Fruit fly (Drosophila melanogaster) whole organism, embryonic: ENCODE data around the gene cdi.

Source experiments
- Adf1 ChIP-seq: fragments of 200-800 bp; sonication (Bioruptor generic); IDR thresholded peaks from 2 replicates; pipeline ENCODE4 v1.3.6; 2022; ENCODE audit warnings: missing biosample characterization, missing genetic modification characterization
- BEAF-32 ChIP-seq: fragments of 200-800 bp; sonication (Bioruptor generic); optimal IDR thresholded peaks from 3 replicates; lab custom pipeline; 2017; ENCODE audit warnings: missing biosample characterization, missing genetic modification characterization, mild to moderate bottlenecking, moderate library complexity, missing genetic modification reagents
- C15 ChIP-seq: fragments of 200-800 bp; sonication (Bioruptor generic); IDR thresholded peaks from 3 replicates; pipeline ENCODE4 v1.3.6; 2022; ENCODE audit warnings: missing biosample characterization, missing genetic modification characterization
- CG1024 ChIP-seq: fragments of 200-800 bp; sonication (Bioruptor generic); IDR thresholded peaks from 2 replicates; pipeline ENCODE4 v1.3.6; 2022; ENCODE audit warnings: missing biosample characterization, missing genetic modification characterization
- CG11696 ChIP-seq: fragments of 200-800 bp; sonication (Bioruptor generic); IDR thresholded peaks from 2 replicates; pipeline ENCODE4 v1.3.6; 2022; ENCODE audit warnings: missing biosample characterization, missing genetic modification characterization
- CG13287 ChIP-seq: fragments of 200-800 bp; sonication (Bioruptor generic); IDR thresholded peaks from 2 replicates; pipeline ENCODE4 v1.3.6; 2022; ENCODE audit warnings: missing biosample characterization, missing genetic modification characterization; ENCODE audit not compliant: partially characterized antibody
- CG13296 ChIP-seq: fragments of 200-800 bp; sonication (Bioruptor generic); optimal IDR thresholded peaks from 3 replicates; lab custom pipeline; 2018; ENCODE audit warnings: missing biosample characterization, mild to moderate bottlenecking, missing genetic modification characterization
- CG16815 ChIP-seq: fragments of 200-800 bp; sonication (Bioruptor generic); optimal IDR thresholded peaks from 3 replicates; lab custom pipeline; 2017; ENCODE audit warnings: missing biosample characterization, mild to moderate bottlenecking, missing genetic modification characterization
- CG17612 ChIP-seq: fragments of 200-800 bp; sonication (Bioruptor generic); IDR thresholded peaks from 2 replicates; pipeline ENCODE4 v1.3.6; 2022; ENCODE audit warnings: missing biosample characterization, missing genetic modification characterization
- CG17829 ChIP-seq: fragments of 200-800 bp; optimal IDR thresholded peaks from 2 replicates; lab custom pipeline; 2019; ENCODE audit warnings: missing biosample characterization, mild to moderate bottlenecking, missing genetic modification characterization, moderate library complexity
- CG1792 ChIP-seq: fragments of 200-800 bp; sonication (Bioruptor generic); optimal IDR thresholded peaks from 2 replicates; lab custom pipeline; 2016; ENCODE audit warnings: missing biosample characterization, missing genetic modification characterization
- CG1832 ChIP-seq: fragments of 200-800 bp; sonication (Bioruptor generic); optimal IDR thresholded peaks from 2 replicates; lab custom pipeline; 2017; ENCODE audit warnings: missing biosample characterization, mild to moderate bottlenecking, missing genetic modification characterization, inconsistent platforms
- CG2116 ChIP-seq: fragments of 200-800 bp; sonication (Bioruptor generic); optimal IDR thresholded peaks from 3 replicates; lab custom pipeline; 2018; ENCODE audit warnings: missing biosample characterization, mild to moderate bottlenecking, missing genetic modification characterization
- CG2202 ChIP-seq: fragments of 200-800 bp; sonication (Bioruptor generic); optimal IDR thresholded peaks from 2 replicates; lab custom pipeline; 2018; ENCODE audit warnings: missing biosample characterization, mild to moderate bottlenecking, missing genetic modification characterization
- CG31224 ChIP-seq: fragments of 200-800 bp; sonication (Bioruptor generic); IDR thresholded peaks from 2 replicates; pipeline ENCODE4 v1.3.6; 2022; ENCODE audit warnings: missing biosample characterization, missing genetic modification characterization
- CG31365 ChIP-seq: fragments of 200-800 bp; sonication (Bioruptor generic); optimal IDR thresholded peaks from 2 replicates; lab custom pipeline; 2018; ENCODE audit warnings: missing biosample characterization, mild to moderate bottlenecking, missing genetic modification characterization
- CG3838 ChIP-seq: fragments of 200-800 bp; sonication (Bioruptor generic); optimal IDR thresholded peaks from 3 replicates; lab custom pipeline; 2016; ENCODE audit warnings: missing biosample characterization, missing genetic modification characterization
- CG6272 ChIP-seq: fragments of 200-800 bp; sonication (Bioruptor generic); IDR thresholded peaks from 2 replicates; pipeline ENCODE4 v1.3.6; 2022; ENCODE audit warnings: missing biosample characterization, missing genetic modification characterization
- CG7839 ChIP-seq: fragments of 200-800 bp; sonication (Bioruptor generic); optimal IDR thresholded peaks from 3 replicates; lab custom pipeline; 2018; ENCODE audit warnings: missing biosample characterization, mild to moderate bottlenecking, missing genetic modification characterization, moderate library complexity
- CkIIα-i1 ChIP-seq: fragments of 200-800 bp; sonication (Bioruptor generic); IDR thresholded peaks from 2 replicates; pipeline ENCODE4 v1.3.6; 2022; ENCODE audit warnings: missing biosample characterization, missing genetic modification characterization
- D19B ChIP-seq: fragments of 200-800 bp; sonication (Bioruptor generic); optimal IDR thresholded peaks from 2 replicates; lab custom pipeline; 2017; ENCODE audit warnings: missing biosample characterization, mild to moderate bottlenecking, missing genetic modification characterization
- Dbx ChIP-seq: fragments of 200-800 bp; sonication (Bioruptor generic); IDR thresholded peaks from 3 replicates; pipeline ENCODE4 v1.3.6; 2022; ENCODE audit warnings: missing biosample characterization, missing genetic modification characterization
- Doc3 ChIP-seq: fragments of 200-800 bp; sonication (Bioruptor generic); IDR thresholded peaks from 3 replicates; pipeline ENCODE4 v1.3.6; 2022; ENCODE audit warnings: missing biosample characterization, missing genetic modification characterization; ENCODE audit not compliant: partially characterized antibody
- Elba2 ChIP-seq: fragments of 200-800 bp; sonication (Bioruptor generic); optimal IDR thresholded peaks from 3 replicates; lab custom pipeline; 2016; ENCODE audit warnings: missing biosample characterization, missing genetic modification characterization
- HLH54F ChIP-seq: fragments of 200-800 bp; sonication (Bioruptor generic); optimal IDR thresholded peaks from 3 replicates; lab custom pipeline; 2016; ENCODE audit warnings: missing biosample characterization, missing genetic modification characterization
- Hey ChIP-seq: fragments of 200-800 bp; sonication (Bioruptor generic); optimal IDR thresholded peaks from 3 replicates; lab custom pipeline; 2018; ENCODE audit warnings: missing biosample characterization, mild to moderate bottlenecking, missing genetic modification characterization
- Med ChIP-seq: fragments of 200-800 bp; sonication (Bioruptor generic); peaks from one replicate; lab custom pipeline; 2016; ENCODE audit warnings: missing biosample characterization, missing genetic modification characterization, mild to moderate bottlenecking, inconsistent platforms, moderate library complexity
- Myb ChIP-seq: fragments of 200-800 bp; sonication (Bioruptor generic); optimal IDR thresholded peaks from 2 replicates; lab custom pipeline; 2016; ENCODE audit warnings: missing biosample characterization, missing genetic modification characterization
- Optix ChIP-seq: fragments of 200-800 bp; sonication (Bioruptor generic); IDR thresholded peaks from 3 replicates; pipeline ENCODE4 v1.3.6; 2022; ENCODE audit warnings: missing biosample characterization, missing genetic modification characterization
- Rx ChIP-seq: fragments of 200-800 bp; sonication (Bioruptor generic); IDR thresholded peaks from 2 replicates; pipeline ENCODE4 v1.3.6; 2022; ENCODE audit warnings: missing biosample characterization, missing genetic modification characterization
- YL-1 ChIP-seq: fragments of 200-800 bp; sonication (Bioruptor generic); optimal IDR thresholded peaks from 3 replicates; lab custom pipeline; 2017; ENCODE audit warnings: missing biosample characterization, mild to moderate bottlenecking, missing genetic modification characterization
- ab ChIP-seq: fragments of 200-800 bp; sonication (Bioruptor generic); optimal IDR thresholded peaks from 2 replicates; lab custom pipeline; 2016; ENCODE audit warnings: missing biosample characterization, missing genetic modification characterization
- az2 ChIP-seq: fragments of 200-800 bp; sonication (Bioruptor generic); optimal IDR thresholded peaks from 3 replicates; lab custom pipeline; 2016; ENCODE audit warnings: missing biosample characterization, missing genetic modification characterization
- chif ChIP-seq, 2 experiments: fragments of 200-800 bp; sonication (Bioruptor generic); optimal IDR thresholded peaks; 3 replicates each; lab custom pipeline; 2016; ENCODE audit warnings: missing biosample characterization in 2 of 2, missing genetic modification characterization in 2 of 2
- crol ChIP-seq: fragments of 200-800 bp; sonication (Bioruptor generic); IDR thresholded peaks from 2 replicates; pipeline ENCODE4 v1.3.6; 2022; ENCODE audit warnings: missing biosample characterization, missing genetic modification characterization
- ems ChIP-seq: fragments of 200-800 bp; sonication (Bioruptor generic); optimal IDR thresholded peaks from 3 replicates; lab custom pipeline; 2016; ENCODE audit warnings: missing biosample characterization, missing genetic modification characterization
- ewg ChIP-seq: fragments of 200-800 bp; sonication (Bioruptor generic); optimal IDR thresholded peaks from 3 replicates; lab custom pipeline; 2017; ENCODE audit warnings: mild to moderate bottlenecking, missing biosample characterization, missing genetic modification reagents, missing genetic modification characterization
- ftz-f1 ChIP-seq: fragments of 200-800 bp; sonication (Bioruptor generic); optimal IDR thresholded peaks from 2 replicates; lab custom pipeline; 2016; ENCODE audit warnings: missing biosample characterization, missing genetic modification characterization
- gfzf ChIP-seq: fragments of 200-800 bp; sonication (Bioruptor generic); optimal IDR thresholded peaks from 2 replicates; lab custom pipeline; 2016; ENCODE audit warnings: missing biosample characterization, mild to moderate bottlenecking, missing genetic modification characterization, moderate library complexity
- hkb ChIP-seq, 2 experiments: fragments of 200-800 bp in 1 of 2; fragments of >200 bp in 1 of 2; sonication (Bioruptor generic) in 1 of 2; IDR thresholded peaks in 1 of 2; optimal IDR thresholded peaks in 1 of 2; 2 replicates each; pipeline versions ENCODE4 v1.3.6 to Lab custom; 2017 to 2022; ENCODE audit warnings: missing biosample characterization in 1 of 2, missing genetic modification characterization in 1 of 2
- jumu ChIP-seq: fragments of 200-800 bp; sonication (Bioruptor generic); optimal IDR thresholded peaks from 3 replicates; lab custom pipeline; 2016; ENCODE audit warnings: missing biosample characterization, missing genetic modification characterization
- ken ChIP-seq: fragments of 200-800 bp; sonication (Bioruptor generic); IDR thresholded peaks from 3 replicates; pipeline ENCODE4 v1.3.6; 2022; ENCODE audit warnings: missing biosample characterization, missing genetic modification characterization
- pita ChIP-seq: fragments of 200-800 bp; sonication (Bioruptor generic); optimal IDR thresholded peaks from 2 replicates; lab custom pipeline; 2017; ENCODE audit warnings: missing biosample characterization, mild to moderate bottlenecking, missing genetic modification characterization
- repo ChIP-seq: fragments of 200-800 bp; sonication (Bioruptor generic); optimal IDR thresholded peaks from 2 replicates; lab custom pipeline; 2016; ENCODE audit warnings: missing biosample characterization, missing genetic modification characterization
- row ChIP-seq: fragments of 200-800 bp; sonication (Bioruptor generic); IDR thresholded peaks from 3 replicates; pipeline ENCODE4 v1.3.6; 2022; ENCODE audit warnings: missing biosample characterization, missing genetic modification characterization
- sens ChIP-seq: fragments of 200-800 bp; sonication (Bioruptor generic); peaks from one replicate; lab custom pipeline; 2016; ENCODE audit warnings: missing biosample characterization, missing genetic modification characterization
- sim ChIP-seq: fragments of 200-800 bp; sonication (Bioruptor generic); IDR thresholded peaks from 2 replicates; pipeline ENCODE4 v1.3.6; 2022; ENCODE audit warnings: missing biosample characterization, missing genetic modification characterization
- ssp ChIP-seq: fragments of 200-800 bp; sonication (Bioruptor generic); IDR thresholded peaks from 2 replicates; pipeline ENCODE4 v1.3.6; 2022; ENCODE audit warnings: missing biosample characterization, missing genetic modification characterization
- tgo ChIP-seq: fragments of 200-800 bp; sonication (Bioruptor generic); IDR thresholded peaks from 3 replicates; pipeline ENCODE4 v1.3.6; 2022; ENCODE audit warnings: missing biosample characterization, missing genetic modification characterization
- wor ChIP-seq: fragments of 200-800 bp; sonication (Bioruptor generic); IDR thresholded peaks from 2 replicates; pipeline ENCODE4 v1.3.6; 2022; ENCODE audit warnings: missing biosample characterization, missing genetic modification characterization
- zf30C ChIP-seq: fragments of 200-800 bp; sonication (Bioruptor generic); optimal IDR thresholded peaks from 3 replicates; lab custom pipeline; 2018; ENCODE audit warnings: missing biosample characterization, mild to moderate bottlenecking, missing genetic modification characterization

The cdi gene

dm6 chr3R:19014742-19015422 lies 79.2 kb downstream of the cdi start (continued):
- TF ChIP-seq Rx (GFP tag; lab: Robert Waterston, UW) = 0 out of 2 replicates have a peak, but pooled peaks have one; percentile 2
- TF ChIP-seq YL-1 (GFP tag; lab: Kevin White, UChicago) = no peak
- no peak for TF ChIP-seq CG6272 (GFP tag; lab: Robert Waterston, UW)
- peak; percentile 45 for TF ChIP-seq az2 (GFP tag; lab: Kevin White, UChicago)
- no peak for TF ChIP-seq BEAF-32 (GFP tag; lab: Kevin White, UChicago)
- no peak for TF ChIP-seq Doc3
- no peak for TF ChIP-seq wor (GFP tag; lab: Robert Waterston, UW)
- TF ChIP-seq sens = peak; percentile 78
- TF ChIP-seq Optix = no peak
- TF ChIP-seq CG2202 (tag; lab: Kevin White, UChicago) = no peak
- TF ChIP-seq CG31224 = no peak
- TF ChIP-seq CG13296 = no peak
- peak; percentile 51 for TF ChIP-seq crol (GFP tag; lab: Robert Waterston, UW)
- no peak for TF ChIP-seq repo (GFP tag; lab: Kevin White, UChicago)
- TF ChIP-seq ken (GFP tag; lab: Robert Waterston, UW) = 0 out of 3 replicates have a peak, but pooled peaks have one; percentile 43
- no peak for TF ChIP-seq gfzf (GFP tag; lab: Kevin White, UChicago)
- TF ChIP-seq ab (GFP tag; lab: Kevin White, UChicago) = no peak
- no peak for TF ChIP-seq ems
- TF ChIP-seq CG7839 = peak; percentile 60
- no peak for TF ChIP-seq Med (GFP tag; lab: Kevin White, UChicago)
- TF ChIP-seq hkb (optimal IDR thresholded peaks at IDR 0.05; lab: Kevin White, UChicago) = no peak
- TF ChIP-seq hkb (GFP tag; IDR thresholded peaks at IDR 0.05; lab: Robert Waterston, UW) = peak; percentile 55
- TF ChIP-seq CG31365 (tag; lab: Kevin White, UChicago) = no peak
- TF ChIP-seq Myb (GFP tag; lab: Kevin White, UChicago) = no peak
- TF ChIP-seq chif (GFP tag; optimal IDR thresholded peaks at IDR 0.05; lab: Kevin White, UChicago) = peak in 1 of 2 experiments; percentile 15
- TF ChIP-seq sim (GFP tag; lab: Robert Waterston, UW) = peak; percentile 69
- TF ChIP-seq CG11696 (GFP tag; lab: Robert Waterston, UW) = no peak
- TF ChIP-seq CkIIα-i1 (GFP tag; lab: Robert Waterston, UW) = no peak
- TF ChIP-seq ftz-f1 (GFP tag; lab: Kevin White, UChicago) = no peak
- no peak for TF ChIP-seq CG1792 (GFP tag; lab: Kevin White, UChicago)
- no peak for TF ChIP-seq Adf1
- TF ChIP-seq CG3838 (GFP tag; lab: Kevin White, UChicago) = no peak
- TF ChIP-seq Dbx (GFP tag; lab: Robert Waterston, UW) = no peak
- TF ChIP-seq Hey (tag; lab: Kevin White, UChicago) = no peak
- no peak for TF ChIP-seq CG1832 (GFP tag; lab: Kevin White, UChicago)
- no peak for TF ChIP-seq ssp
- no peak for TF ChIP-seq D19B (GFP tag; lab: Kevin White, UChicago)
- no peak for TF ChIP-seq pita (GFP tag; lab: Kevin White, UChicago)
- no peak for TF ChIP-seq CG13287
- no peak for TF ChIP-seq HLH54F (GFP tag; lab: Kevin White, UChicago)
- peak; percentile 58 for TF ChIP-seq row (GFP tag; lab: Robert Waterston, UW)
- peak; percentile 58 for TF ChIP-seq CG1024 (GFP tag; lab: Robert Waterston, UW)
- TF ChIP-seq CG2116 (GFP tag; lab: Kevin White, UChicago) = no peak
- no peak for TF ChIP-seq CG17612 (GFP tag; lab: Robert Waterston, UW)
- peak; percentile 53 for TF ChIP-seq CG17829 (tag; lab: Kevin White, UChicago)
- peak; percentile 14; the same call in 1 of the 3 replicates for TF ChIP-seq tgo (GFP tag; lab: Robert Waterston, UW)
- no peak for TF ChIP-seq CG16815
- TF ChIP-seq jumu (GFP tag; lab: Kevin White, UChicago) = no peak
- no peak for TF ChIP-seq Elba2 (GFP tag; lab: Kevin White, UChicago)
- peak; percentile 13 for TF ChIP-seq ewg (GFP tag; lab: Kevin White, UChicago)
- TF ChIP-seq C15 (GFP tag; lab: Robert Waterston, UW) = no peak
- no peak for TF ChIP-seq zf30C (GFP tag; lab: Kevin White, UChicago)
